Worm (Caenorhabditis elegans) whole organism, mixed stage, embryonic: ENCODE data around the gene mth-1.

Experiments
- ces-1 ChIP-seq: fragments of 150-350 bp; optimal IDR thresholded peaks from 2 replicates; lab custom pipeline; 2014; ENCODE audit warnings: missing biosample characterization, missing genetic modification reagents, missing genetic modification characterization
- drap-1 ChIP-seq: fragments of 200-800 bp; sonication (Bioruptor generic); optimal IDR thresholded peaks from 3 replicates; lab custom pipeline; 2018; ENCODE audit warnings: mild to moderate bottlenecking, missing genetic modification characterization, missing compliant biosample characterization
- lin-13 ChIP-seq: fragments of 150-350 bp; optimal IDR thresholded peaks from 2 replicates; lab custom pipeline; 2014; ENCODE audit warnings: missing biosample characterization, missing genetic modification characterization
- lin-32 ChIP-seq: fragments of 200-800 bp; sonication (Bioruptor generic); optimal IDR thresholded peaks from 2 replicates; lab custom pipeline; 2018; ENCODE audit warnings: mild to moderate bottlenecking, missing genetic modification characterization, missing compliant biosample characterization
- nhr-2 ChIP-seq: fragments of 150-350 bp; optimal IDR thresholded peaks from 2 replicates; lab custom pipeline; 2014; ENCODE audit warnings: missing biosample characterization, missing genetic modification characterization
- nhr-237 ChIP-seq: fragments of 150-350 bp; optimal IDR thresholded peaks from 2 replicates; lab custom pipeline; 2014; ENCODE audit warnings: missing biosample characterization, missing genetic modification characterization
- nhr-28 ChIP-seq: fragments of 150-350 bp; optimal IDR thresholded peaks from 2 replicates; lab custom pipeline; 2014; ENCODE audit warnings: missing biosample characterization, missing genetic modification characterization
- nhr-76 ChIP-seq: sonication (generic microtip); optimal IDR thresholded peaks from 2 replicates; lab custom pipeline; 2017; ENCODE audit warnings: missing biosample characterization, missing genetic modification characterization
- pha-4 ChIP-seq: fragments of 150-350 bp; optimal IDR thresholded peaks from 2 replicates; lab custom pipeline; 2018; ENCODE audit warnings: missing biosample characterization, missing genetic modification reagents, missing genetic modification characterization
- sptf-1 ChIP-seq: sonication (generic microtip); optimal IDR thresholded peaks from 2 replicates; lab custom pipeline; 2017; ENCODE audit warnings: mild to moderate bottlenecking, missing genetic modification characterization, moderate library complexity, missing compliant biosample characterization
- unc-62 ChIP-seq: fragments of 150-350 bp; optimal IDR thresholded peaks from 2 replicates; lab custom pipeline; 2014; ENCODE audit warnings: missing biosample characterization, missing genetic modification reagents, missing genetic modification characterization
- ztf-11 ChIP-seq: fragments of 150-350 bp; optimal IDR thresholded peaks from 2 replicates; lab custom pipeline; 2014; ENCODE audit warnings: missing biosample characterization, missing genetic modification characterization

DNA sequence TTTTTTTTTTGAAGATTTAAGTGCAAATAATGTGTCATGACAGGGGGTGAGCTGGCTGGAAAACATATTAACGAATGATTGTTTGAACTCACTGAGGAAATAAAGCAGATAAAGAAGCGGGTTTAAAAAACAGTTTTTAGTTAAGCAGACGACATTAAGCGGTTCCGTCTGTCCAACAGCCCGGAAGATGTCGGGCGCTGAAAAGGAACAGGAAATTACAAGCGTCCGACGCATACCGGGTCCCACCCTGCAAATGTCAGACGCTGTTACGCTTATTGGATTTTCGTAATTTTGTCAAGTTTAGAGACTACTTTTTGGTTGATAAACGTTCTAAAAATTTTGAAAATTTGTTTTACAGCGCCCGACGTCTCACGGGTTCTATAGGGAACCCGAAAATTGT, 44.0 kb downstream of the mth-1 start:
- TF ChIP-seq nhr-76 (tag; lab: Kevin White, UChicago) = no peak
- no peak for TF ChIP-seq lin-32 (GFP tag; lab: Kevin White, UChicago)
- no peak for TF ChIP-seq lin-13 (tag; lab: Kevin White, UChicago)
- TF ChIP-seq ztf-11 (tag; lab: Kevin White, UChicago) = no peak
- TF ChIP-seq nhr-237 (tag; lab: Kevin White, UChicago) = no peak
- TF ChIP-seq sptf-1 (tag; lab: Kevin White, UChicago) = no peak
- no peak for TF ChIP-seq pha-4 (tag; lab: Kevin White, UChicago)
- no peak for TF ChIP-seq nhr-2
- no peak for TF ChIP-seq nhr-28 (tag; lab: Kevin White, UChicago)
- TF ChIP-seq drap-1 (GFP tag; lab: Kevin White, UChicago) = no peak
- no peak for TF ChIP-seq ces-1
- no peak for TF ChIP-seq unc-62
